Fruit fly (Drosophila melanogaster) whole organism, embryonic: Measurements from ENCODE around the gene Sgt1.

ENCODE experiments used
- Abd-B ChIP-seq: fragments of 200-800 bp; sonication (Bioruptor generic); optimal IDR thresholded peaks from 2 replicates; lab custom pipeline; 2018; ENCODE audit warnings: missing biosample characterization, mild to moderate bottlenecking, missing genetic modification characterization, moderate library complexity
- Adf1 ChIP-seq: fragments of 200-800 bp; sonication (Bioruptor generic); IDR thresholded peaks from 2 replicates; pipeline ENCODE4 v1.3.6; 2022; ENCODE audit warnings: missing biosample characterization, missing genetic modification characterization
- Atf3 ChIP-seq: fragments of 200-800 bp; sonication (Bioruptor generic); optimal IDR thresholded peaks from 3 replicates; lab custom pipeline; 2016; ENCODE audit warnings: missing biosample characterization, missing genetic modification characterization
- BtbVII ChIP-seq: fragments of 200-800 bp; sonication (Bioruptor generic); optimal IDR thresholded peaks from 3 replicates; lab custom pipeline; 2017; ENCODE audit warnings: missing biosample characterization, mild to moderate bottlenecking, missing genetic modification characterization
- C15 ChIP-seq: fragments of 200-800 bp; sonication (Bioruptor generic); IDR thresholded peaks from 3 replicates; pipeline ENCODE4 v1.3.6; 2022; ENCODE audit warnings: missing biosample characterization, missing genetic modification characterization
- CG11093 ChIP-seq: fragments of 200-800 bp; sonication (Bioruptor generic); IDR thresholded peaks from 3 replicates; pipeline ENCODE4 v1.3.6; 2022; ENCODE audit warnings: missing biosample characterization, missing genetic modification characterization
- CG11696 ChIP-seq: fragments of 200-800 bp; sonication (Bioruptor generic); IDR thresholded peaks from 2 replicates; pipeline ENCODE4 v1.3.6; 2022; ENCODE audit warnings: missing biosample characterization, missing genetic modification characterization
- CG12236 ChIP-seq: fragments of 200-800 bp; sonication (Bioruptor generic); optimal IDR thresholded peaks from 2 replicates; lab custom pipeline; 2016; ENCODE audit warnings: missing biosample characterization, missing genetic modification characterization
- CG1233 ChIP-seq: fragments of 200-800 bp; sonication (Bioruptor generic); optimal IDR thresholded peaks from 4 replicates; lab custom pipeline; 2018; ENCODE audit warnings: missing biosample characterization, mild to moderate bottlenecking, missing genetic modification characterization
- CG13287 ChIP-seq: fragments of 200-800 bp; sonication (Bioruptor generic); IDR thresholded peaks from 2 replicates; pipeline ENCODE4 v1.3.6; 2022; ENCODE audit warnings: missing biosample characterization, missing genetic modification characterization; ENCODE audit not compliant: partially characterized antibody
- CG13775 ChIP-seq: fragments of 200-800 bp; sonication (Bioruptor generic); optimal IDR thresholded peaks from 3 replicates; lab custom pipeline; 2017; ENCODE audit warnings: missing biosample characterization, mild to moderate bottlenecking, missing genetic modification characterization
- CG13894 ChIP-seq: fragments of 200-800 bp; sonication (Bioruptor generic); optimal IDR thresholded peaks from 3 replicates; lab custom pipeline; 2018; ENCODE audit warnings: missing biosample characterization, mild to moderate bottlenecking, missing genetic modification characterization, moderate library complexity
- CG14965 ChIP-seq: fragments of 200-800 bp; sonication (Bioruptor generic); optimal IDR thresholded peaks from 2 replicates; lab custom pipeline; 2016; ENCODE audit warnings: missing biosample characterization, missing genetic modification characterization, borderline replicate concordance
- CG17829 ChIP-seq: fragments of 200-800 bp; optimal IDR thresholded peaks from 2 replicates; lab custom pipeline; 2019; ENCODE audit warnings: missing biosample characterization, mild to moderate bottlenecking, missing genetic modification characterization, moderate library complexity
- CG18011 ChIP-seq: fragments of 200-800 bp; sonication (Bioruptor generic); optimal IDR thresholded peaks from 2 replicates; lab custom pipeline; 2017; ENCODE audit warnings: missing biosample characterization, missing genetic modification characterization, mild to moderate bottlenecking, moderate library complexity, missing genotype
- CG4707 ChIP-seq: fragments of 200-800 bp; sonication (Bioruptor generic); optimal IDR thresholded peaks from 2 replicates; lab custom pipeline; 2018; ENCODE audit warnings: missing biosample characterization, mild to moderate bottlenecking, missing genetic modification characterization, moderate library complexity
- CG7928 ChIP-seq: fragments of 200-800 bp; sonication (Bioruptor generic); optimal IDR thresholded peaks from 2 replicates; lab custom pipeline; 2017; ENCODE audit warnings: missing biosample characterization, mild to moderate bottlenecking, missing genetic modification characterization
- CG8281 ChIP-seq: fragments of 200-800 bp; sonication (Bioruptor generic); optimal IDR thresholded peaks from 2 replicates; lab custom pipeline; 2018; ENCODE audit warnings: missing biosample characterization, mild to moderate bottlenecking, missing genetic modification characterization, moderate library complexity
- CoRest ChIP-seq: fragments of 200-800 bp; sonication (Bioruptor generic); optimal IDR thresholded peaks from 3 replicates; lab custom pipeline; 2018; ENCODE audit warnings: missing biosample characterization, mild to moderate bottlenecking, missing genetic modification characterization, moderate library complexity
- D19A ChIP-seq: fragments of 200-800 bp; optimal IDR thresholded peaks from 3 replicates; lab custom pipeline; 2019; ENCODE audit warnings: missing biosample characterization, mild to moderate bottlenecking, missing genetic modification characterization, moderate library complexity
- D19B ChIP-seq: fragments of 200-800 bp; sonication (Bioruptor generic); optimal IDR thresholded peaks from 2 replicates; lab custom pipeline; 2017; ENCODE audit warnings: missing biosample characterization, mild to moderate bottlenecking, missing genetic modification characterization
- Drgx ChIP-seq: fragments of 200-800 bp; sonication (Bioruptor generic); IDR thresholded peaks from 2 replicates; pipeline ENCODE4 v1.3.6; 2022; ENCODE audit warnings: missing biosample characterization, missing genetic modification characterization
- ERR ChIP-seq: fragments of 200-800 bp; sonication (Bioruptor generic); optimal IDR thresholded peaks from 2 replicates; lab custom pipeline; 2016; ENCODE audit warnings: missing biosample characterization, missing genetic modification characterization
- Fer2 ChIP-seq: fragments of 200-800 bp; sonication (Bioruptor generic); optimal IDR thresholded peaks from 2 replicates; lab custom pipeline; 2018; ENCODE audit warnings: missing biosample characterization, mild to moderate bottlenecking, missing genetic modification characterization, moderate library complexity
- GATAe ChIP-seq: fragments of 200-800 bp; sonication (Bioruptor generic); conservative IDR thresholded peaks from 2 replicates; pipeline ENCODE4 v1.3.6; 2022; ENCODE audit warnings: missing biosample characterization, missing genetic modification characterization
- Gsc ChIP-seq: fragments of 200-800 bp; sonication (Bioruptor generic); IDR thresholded peaks from 2 replicates; pipeline ENCODE4 v1.3.6; 2022; ENCODE audit warnings: missing biosample characterization, missing genetic modification characterization
- H15 ChIP-seq: fragments of 200-800 bp; sonication (Bioruptor generic); IDR thresholded peaks from 3 replicates; pipeline ENCODE4 v1.3.6; 2022; ENCODE audit warnings: missing biosample characterization, missing genetic modification characterization
- HLH3B ChIP-seq: fragments of 200-800 bp; sonication (Bioruptor generic); IDR thresholded peaks from 2 replicates; pipeline ENCODE4 v1.3.6; 2022; ENCODE audit warnings: missing biosample characterization, missing genetic modification characterization
- HmgZ ChIP-seq: fragments of 200-800 bp; sonication (Bioruptor generic); optimal IDR thresholded peaks from 2 replicates; lab custom pipeline; 2018; ENCODE audit warnings: missing biosample characterization, mild to moderate bottlenecking, missing genetic modification characterization
- PHDP ChIP-seq: fragments of 200-800 bp; sonication (Bioruptor generic); optimal IDR thresholded peaks from 3 replicates; lab custom pipeline; 2018; ENCODE audit warnings: missing biosample characterization, mild to moderate bottlenecking, missing genetic modification characterization, moderate library complexity
- Rfx ChIP-seq: fragments of 200-800 bp; sonication (Bioruptor generic); IDR thresholded peaks from 2 replicates; pipeline ENCODE4 v1.3.6; 2022; ENCODE audit warnings: missing biosample characterization, missing genetic modification characterization
- Sry-δ ChIP-seq: fragments of 200-800 bp; sonication (Bioruptor generic); optimal IDR thresholded peaks from 2 replicates; lab custom pipeline; 2016; ENCODE audit warnings: missing biosample characterization, missing genetic modification characterization
- Xrp1 ChIP-seq: fragments of 200-800 bp; sonication (Bioruptor generic); IDR thresholded peaks from 2 replicates; pipeline ENCODE4 v1.3.6; 2022; ENCODE audit warnings: missing biosample characterization, missing genetic modification characterization
- aop ChIP-seq: fragments of 200-800 bp; sonication (Bioruptor generic); IDR thresholded peaks from 2 replicates; pipeline ENCODE4 v1.3.6; 2022; ENCODE audit warnings: missing biosample characterization, missing genetic modification characterization
- az2 ChIP-seq: fragments of 200-800 bp; sonication (Bioruptor generic); optimal IDR thresholded peaks from 3 replicates; lab custom pipeline; 2016; ENCODE audit warnings: missing biosample characterization, missing genetic modification characterization
- bigmax ChIP-seq: fragments of 200-800 bp; sonication (Bioruptor generic); optimal IDR thresholded peaks from 2 replicates; lab custom pipeline; 2018; ENCODE audit warnings: missing biosample characterization, mild to moderate bottlenecking, missing genetic modification characterization
- bowl ChIP-seq: fragments of 200-800 bp; sonication (Bioruptor generic); IDR thresholded peaks from 2 replicates; pipeline ENCODE4 v1.3.6; 2022; ENCODE audit warnings: missing biosample characterization, missing genetic modification characterization
- btn ChIP-seq: fragments of 200-800 bp; sonication (Bioruptor generic); optimal IDR thresholded peaks from 2 replicates; lab custom pipeline; 2016; ENCODE audit warnings: missing biosample characterization, missing genetic modification characterization
- caup ChIP-seq: fragments of 200-800 bp; sonication (Bioruptor generic); optimal IDR thresholded peaks from 3 replicates; lab custom pipeline; 2017; ENCODE audit warnings: missing biosample characterization, mild to moderate bottlenecking, missing genetic modification characterization, moderate library complexity; ENCODE audit not compliant: severe bottlenecking
- crc ChIP-seq: fragments of 200-800 bp; sonication (Bioruptor generic); optimal IDR thresholded peaks from 2 replicates; lab custom pipeline; 2016; ENCODE audit warnings: missing biosample characterization, missing genetic modification characterization
- esg ChIP-seq: fragments of 200-800 bp; sonication (Bioruptor generic); conservative IDR thresholded peaks from 2 replicates; pipeline ENCODE4 v1.3.6; 2022; ENCODE audit warnings: missing biosample characterization, missing genetic modification characterization
- ewg ChIP-seq: fragments of 200-800 bp; sonication (Bioruptor generic); optimal IDR thresholded peaks from 3 replicates; lab custom pipeline; 2017; ENCODE audit warnings: mild to moderate bottlenecking, missing biosample characterization, missing genetic modification reagents, missing genetic modification characterization
- grn ChIP-seq: fragments of 200-800 bp; sonication (Bioruptor generic); optimal IDR thresholded peaks from 3 replicates; lab custom pipeline; 2017; ENCODE audit warnings: missing biosample characterization, missing genetic modification characterization
- insv ChIP-seq, 2 experiments: fragments of 200-800 bp; sonication (Bioruptor generic); optimal IDR thresholded peaks; 3 replicates each; lab custom pipeline; 2016 to 2018; ENCODE audit warnings: missing biosample characterization in 2 of 2, missing genetic modification characterization in 2 of 2
- lov ChIP-seq, 2 experiments: fragments of 200-800 bp in 1 of 2; fragments of >200 bp in 1 of 2; sonication (Bioruptor generic) in 1 of 2; IDR thresholded peaks in 1 of 2; optimal IDR thresholded peaks in 1 of 2; 2 replicates in 1 of 2; 3 replicates in 1 of 2; pipeline versions ENCODE4 v1.3.6 to Lab custom; 2017 to 2022; ENCODE audit warnings: missing biosample characterization in 1 of 2, missing genetic modification characterization in 1 of 2
- oc ChIP-seq: fragments of 200-800 bp; sonication (Bioruptor generic); optimal IDR thresholded peaks from 2 replicates; lab custom pipeline; 2018; ENCODE audit warnings: missing biosample characterization, mild to moderate bottlenecking, missing genetic modification characterization, moderate library complexity
- ro ChIP-seq: fragments of 200-800 bp; sonication (Bioruptor generic); IDR thresholded peaks from 2 replicates; pipeline ENCODE4 v1.3.6; 2022; ENCODE audit warnings: missing biosample characterization, missing genetic modification characterization
- tap ChIP-seq: fragments of 200-800 bp; optimal IDR thresholded peaks from 3 replicates; lab custom pipeline; 2019; ENCODE audit warnings: missing biosample characterization, mild to moderate bottlenecking, missing genetic modification characterization, moderate library complexity
- toy ChIP-seq: fragments of 200-800 bp; sonication (Bioruptor generic); IDR thresholded peaks from 2 replicates; pipeline ENCODE4 v1.3.6; 2022; ENCODE audit warnings: missing biosample characterization, missing genetic modification characterization
- unpg ChIP-seq: fragments of 200-800 bp; sonication (Bioruptor generic); optimal IDR thresholded peaks from 3 replicates; lab custom pipeline; 2018; ENCODE audit warnings: missing biosample characterization, mild to moderate bottlenecking, missing genetic modification characterization, moderate library complexity
- usp ChIP-seq: fragments of >200 bp; optimal IDR thresholded peaks from 2 replicates; lab custom pipeline; 2017; ENCODE audit warnings: missing biosample characterization, missing genetic modification characterization

Gene Sgt1

dm6 chr3R:8308515-8308959, 3.5 kb upstream of the Sgt1 start, which contains the start of gene tex (continued):
- no peak for TF ChIP-seq CG14965
- peak; percentile 43 for TF ChIP-seq oc (tag; lab: Kevin White, UChicago)
- peak; percentile 67 for TF ChIP-seq CG13287 (GFP tag; lab: Robert Waterston, UW)
- no peak for TF ChIP-seq GATAe (GFP tag; lab: Robert Waterston, UW)
- TF ChIP-seq BtbVII = no peak
- no peak for TF ChIP-seq C15
- TF ChIP-seq Fer2 (tag; lab: Kevin White, UChicago) = no peak
- TF ChIP-seq Abd-B (GFP tag; lab: Kevin White, UChicago) = no peak
- TF ChIP-seq esg (GFP tag; lab: Robert Waterston, UW) = no peak
- no peak for TF ChIP-seq caup (GFP tag; lab: Kevin White, UChicago)
- no peak for TF ChIP-seq CG18011 (GFP tag; lab: Kevin White, UChicago)
- peak; percentile 58 for TF ChIP-seq HmgZ
- peak; percentile 52 for TF ChIP-seq CG12236 (GFP tag; lab: Kevin White, UChicago)
- TF ChIP-seq Rfx (GFP tag; lab: Robert Waterston, UW) = no peak
- peak; percentile 26 for TF ChIP-seq grn (GFP tag; lab: Kevin White, UChicago)
- no peak for TF ChIP-seq az2 (GFP tag; lab: Kevin White, UChicago)
- TF ChIP-seq D19A (tag; lab: Kevin White, UChicago) = peak; percentile 30
- TF ChIP-seq crc (GFP tag; lab: Kevin White, UChicago) = no peak
- TF ChIP-seq insv (GFP tag; optimal IDR thresholded peaks at IDR 0.05; lab: Kevin White, UChicago) = peak in 1 of 2 experiments; percentile 57
- no peak for TF ChIP-seq tap
- peak; percentile 38 for TF ChIP-seq unpg (GFP tag; lab: Kevin White, UChicago)
- TF ChIP-seq Drgx (GFP tag; lab: Robert Waterston, UW) = no peak
- no peak for TF ChIP-seq ewg (GFP tag; lab: Kevin White, UChicago)
- peak; percentile 25 for TF ChIP-seq CG17829
- no peak for TF ChIP-seq btn
- TF ChIP-seq H15 (GFP tag; lab: Robert Waterston, UW) = no peak
- TF ChIP-seq CG7928 = no peak
- no peak for TF ChIP-seq ro (GFP tag; lab: Robert Waterston, UW)
- TF ChIP-seq ERR = no peak
- no peak for TF ChIP-seq CG8281 (tag; lab: Kevin White, UChicago)
- no peak for TF ChIP-seq Adf1 (GFP tag; lab: Robert Waterston, UW)
- no peak for TF ChIP-seq bigmax (GFP tag; lab: Kevin White, UChicago)
- no peak for TF ChIP-seq CG13775
- TF ChIP-seq aop (GFP tag; lab: Robert Waterston, UW) = no peak
- TF ChIP-seq CoRest (tag; lab: Kevin White, UChicago) = peak; percentile 7
- TF ChIP-seq D19B (GFP tag; lab: Kevin White, UChicago) = no peak
- no peak for TF ChIP-seq Gsc (GFP tag; lab: Robert Waterston, UW)
- peak; percentile 22 for TF ChIP-seq CG1233 (GFP tag; lab: Kevin White, UChicago)
- TF ChIP-seq usp = no peak
- no peak for TF ChIP-seq bowl
- TF ChIP-seq CG13894 (tag; lab: Kevin White, UChicago) = no peak
- TF ChIP-seq CG4707 (GFP tag; lab: Kevin White, UChicago) = peak; percentile 71
- TF ChIP-seq lov (optimal IDR thresholded peaks at IDR 0.05; lab: Kevin White, UChicago) = no peak
- no peak for TF ChIP-seq lov (GFP tag; IDR thresholded peaks at IDR 0.05; lab: Robert Waterston, UW)
- no peak for TF ChIP-seq Atf3
- peak; percentile 66 for TF ChIP-seq Sry-δ (GFP tag; lab: Kevin White, UChicago)
- peak; percentile 9 for TF ChIP-seq PHDP
- no peak for TF ChIP-seq HLH3B (GFP tag; lab: Robert Waterston, UW)
- TF ChIP-seq CG11093 = no peak
- peak; percentile 49; the same call in 1 of the 2 replicates for TF ChIP-seq Xrp1 (GFP tag; lab: Robert Waterston, UW)
- no peak for TF ChIP-seq CG11696 (GFP tag; lab: Robert Waterston, UW)
- no peak for TF ChIP-seq toy (GFP tag; lab: Robert Waterston, UW)
